Fruit fly (Drosophila melanogaster): Measurements from ENCODE around the gene mus302.

mus302 gene

DNA sequence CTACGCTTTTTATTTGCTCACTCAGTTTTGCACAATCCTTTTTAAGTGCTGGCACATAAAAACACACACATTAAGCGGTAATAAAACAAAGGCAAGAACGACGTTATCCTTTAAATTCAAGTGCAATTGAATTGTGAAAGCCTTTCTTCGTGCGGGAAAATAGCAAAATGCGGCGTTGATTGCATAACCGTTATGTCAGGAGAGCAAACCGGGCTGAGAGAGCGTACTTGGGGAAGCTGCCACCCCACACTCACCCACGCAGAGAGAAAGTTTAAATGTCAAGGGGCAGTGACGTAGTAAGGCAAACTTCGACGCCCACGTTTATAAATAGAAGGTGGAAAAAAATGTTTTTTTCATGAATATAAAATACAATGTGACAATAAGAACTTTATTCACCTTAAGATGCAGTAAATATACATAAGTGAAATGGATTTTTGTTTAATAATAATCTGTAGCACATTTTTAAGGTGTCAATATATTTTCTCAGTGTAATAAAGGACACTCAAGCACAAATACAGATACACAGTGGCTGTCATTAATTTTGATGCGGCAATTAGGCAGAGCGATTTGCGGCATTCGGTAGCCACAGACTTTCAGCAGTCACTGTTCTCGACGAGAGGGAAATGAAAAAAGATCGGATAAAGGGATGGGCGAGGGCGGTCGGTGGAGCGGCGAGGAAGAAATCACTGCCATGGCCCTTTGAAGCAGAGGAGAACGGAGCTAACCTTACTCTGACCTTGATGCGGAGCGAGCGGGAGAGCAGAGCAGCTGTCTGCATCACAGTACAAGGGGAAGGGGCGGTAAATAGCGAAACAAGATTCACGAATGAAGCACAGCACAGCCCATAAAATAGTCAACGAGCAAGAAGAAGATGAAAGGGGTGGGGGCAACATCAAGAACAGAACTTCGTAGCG is 26.5 kb upstream of the mus302 start (continued):
- peak; percentile 52 for TF ChIP-seq Sox102F (GFP tag; optimal IDR thresholded peaks at IDR 0.05)
- TF ChIP-seq CG15336 (GFP tag; IDR thresholded peaks at IDR 0.05): 0 out of 2 replicates have a peak, but pooled peaks have one; percentile 20
- peak; percentile 26 for TF ChIP-seq CG31627 (GFP tag; optimal IDR thresholded peaks at IDR 0.05)
- peak; percentile 56 for TF ChIP-seq topi (GFP tag; optimal IDR thresholded peaks at IDR 0.05)
- TF ChIP-seq Blimp-1 (GFP tag; optimal IDR thresholded peaks at IDR 0.05): peak; percentile 76
- no peak; the same call in 2 of the 3 replicates for TF ChIP-seq CG8119 (GFP tag; IDR thresholded peaks at IDR 0.05)
- no peak for TF ChIP-seq CG11902 (GFP tag; optimal IDR thresholded peaks at IDR 0.05)
- no peak for TF ChIP-seq eg (GFP tag; IDR thresholded peaks at IDR 0.05)
- peak; percentile 56 for TF ChIP-seq CG10631 (GFP tag; optimal IDR thresholded peaks at IDR 0.05)
- peak; percentile 44 for TF ChIP-seq Smox (GFP tag; optimal IDR thresholded peaks at IDR 0.05)
- no peak for TF ChIP-seq dac (GFP tag; optimal IDR thresholded peaks at IDR 0.05)
- TF ChIP-seq esn (GFP tag; optimal IDR thresholded peaks at IDR 0.05): peak; percentile 49
- peak; percentile 52 for TF ChIP-seq dsx (GFP tag; optimal IDR thresholded peaks at IDR 0.05; ENCODE audit: poor library complexity, severe bottlenecking)
- TF ChIP-seq CG6792 (GFP tag; optimal IDR thresholded peaks at IDR 0.05): peak; percentile 39
- TF ChIP-seq CG3032 (tag; optimal IDR thresholded peaks at IDR 0.05): peak; percentile 64
- TF ChIP-seq Ets96B (tag; optimal IDR thresholded peaks at IDR 0.05): peak; percentile 71
- TF ChIP-seq vri (GFP tag; optimal IDR thresholded peaks at IDR 0.05): peak; percentile 7
- TF ChIP-seq CG4318 (GFP tag; optimal IDR thresholded peaks at IDR 0.05): no peak

DNA sequence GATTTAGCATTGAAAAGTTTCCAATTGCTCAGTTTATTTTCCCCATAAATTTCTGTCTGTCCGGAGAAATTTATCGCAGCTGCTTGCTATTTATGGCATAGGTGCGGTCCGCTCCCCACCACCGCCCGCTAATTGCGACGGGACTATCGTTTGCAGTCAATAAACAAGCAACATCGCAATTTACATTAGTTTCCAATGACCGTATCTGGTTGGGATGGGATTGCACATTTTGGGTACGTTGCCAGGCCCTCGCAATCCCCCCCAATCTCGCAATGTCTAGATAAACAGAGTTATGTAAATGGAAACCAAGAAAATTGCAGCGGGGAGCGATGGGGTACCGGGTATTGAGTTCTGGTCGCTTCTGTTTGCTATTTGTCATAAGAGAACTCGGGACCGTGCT is 25.1 kb upstream of the mus302 start, which contains the start of gene nudC:
TSS of gene nudC (plus strand) at position 368 of the 400 bp plus-strand sequence.
- TF ChIP-seq Eip78C (GFP tag) (peak; percentile 54), CG10631 (GFP tag; optimal IDR thresholded peaks at IDR 0.05) (no peak), salr (GFP tag; optimal IDR thresholded peaks at IDR 0.05) (no peak), fkh (GFP tag; optimal IDR thresholded peaks at IDR 0.05) (peak; percentile 77), ss (GFP tag; optimal IDR thresholded peaks at IDR 0.05) (peak in 1 of 2 experiments; percentile 1), vri (GFP tag; optimal IDR thresholded peaks at IDR 0.05) (peak; percentile 60), CG6808 (GFP tag; optimal IDR thresholded peaks at IDR 0.05) (peak; percentile 7), Hr38 (GFP tag; optimal IDR thresholded peaks at IDR 0.05) (no peak), CG11902 (GFP tag; optimal IDR thresholded peaks at IDR 0.05) (no peak), CG10669 (GFP tag; optimal IDR thresholded peaks at IDR 0.05) (no peak)

DNA sequence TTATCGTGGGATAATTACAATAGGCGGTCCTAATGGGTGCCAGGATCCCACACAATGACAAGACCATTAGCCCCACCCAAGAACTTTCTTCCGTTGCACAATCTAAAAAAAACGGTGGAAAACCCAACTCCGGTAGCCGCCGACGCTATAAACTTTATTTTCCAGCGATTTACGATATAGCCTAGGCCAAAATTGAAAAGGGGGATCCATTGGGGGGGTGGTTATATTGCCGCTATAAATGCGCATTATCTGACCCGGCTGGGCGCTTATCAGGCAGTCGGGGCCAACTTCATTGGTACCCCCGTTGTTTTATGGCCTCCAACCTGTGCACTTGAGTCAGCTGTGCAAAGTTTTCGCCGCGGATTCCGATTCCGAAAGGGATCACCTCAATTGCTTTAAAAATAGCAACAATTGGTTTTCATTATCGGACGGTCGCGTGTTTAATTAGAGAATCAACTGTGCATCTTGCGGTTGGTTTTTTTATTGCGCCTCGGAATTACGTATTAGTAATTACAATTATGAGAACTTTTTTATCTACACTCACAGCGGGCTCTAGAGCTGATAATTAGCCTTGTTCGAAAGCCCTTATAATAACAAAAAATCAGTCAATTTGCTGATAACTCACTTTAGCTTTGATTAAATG is 24.3 kb upstream of the mus302 start:
- TF ChIP-seq Blimp-1 (GFP tag; optimal IDR thresholded peaks at IDR 0.05): peak; percentile 15
- peak; percentile 70 for TF ChIP-seq svp (GFP tag)
- TF ChIP-seq Gug (GFP tag; IDR thresholded peaks at IDR 0.05): 0 out of 2 replicates have a peak, but pooled peaks have one; percentile 10
- TF ChIP-seq Sox102F (GFP tag; optimal IDR thresholded peaks at IDR 0.05): peak; percentile 24
- TF ChIP-seq Smox (GFP tag; optimal IDR thresholded peaks at IDR 0.05): peak; percentile 8
- TF ChIP-seq CG16779 (tag; optimal IDR thresholded peaks at IDR 0.05): peak; percentile 37
- no peak for TF ChIP-seq fd59A (GFP tag; optimal IDR thresholded peaks at IDR 0.05)
- peak; percentile 13 for TF ChIP-seq topi (GFP tag; optimal IDR thresholded peaks at IDR 0.05)
- peak; percentile 16 for TF ChIP-seq Met (GFP tag; optimal IDR thresholded peaks at IDR 0.05)
- TF ChIP-seq Eip78C (GFP tag): peak; percentile 47
- TF ChIP-seq CG6163 (GFP tag; IDR thresholded peaks at IDR 0.05): peak; percentile 34; the same call in 1 of the 3 replicates
- TF ChIP-seq CG9139 (GFP tag; optimal IDR thresholded peaks at IDR 0.05): no peak
- TF ChIP-seq CG31627 (GFP tag; optimal IDR thresholded peaks at IDR 0.05): no peak
- no peak for TF ChIP-seq esn (GFP tag; optimal IDR thresholded peaks at IDR 0.05)
- no peak for TF ChIP-seq pdm3 (GFP tag; optimal IDR thresholded peaks at IDR 0.05)
- TF ChIP-seq Eip93F (GFP tag; optimal IDR thresholded peaks at IDR 0.05): peak; percentile 13
- no peak for TF ChIP-seq CG32006 (GFP tag; optimal IDR thresholded peaks at IDR 0.05)
- TF ChIP-seq eg (GFP tag; IDR thresholded peaks at IDR 0.05): peak; percentile 33; the same call in 1 of the 3 replicates
- TF ChIP-seq vri (GFP tag; optimal IDR thresholded peaks at IDR 0.05): peak; percentile 93
- TF ChIP-seq CG6276 (GFP tag; optimal IDR thresholded peaks at IDR 0.05): no peak
- no peak for TF ChIP-seq CG34406 (GFP tag; optimal IDR thresholded peaks at IDR 0.05)

All from whole organism, prepupa.